Worm (Caenorhabditis elegans) whole organism, young adult: ENCODE measurements around the gene ocr-4.
A peak's percentile ranks its signal among the peaks of the same experiment; 100 is the strongest.

Experiments
- B0019.2 ChIP-seq: fragments of 200-800 bp; sonication (Bioruptor generic); conservative IDR thresholded peaks from 2 replicates; pipeline ENCODE4 v1.3.6; 2022; ENCODE audit warnings: missing genetic modification reagents, missing genetic modification characterization, missing compliant biosample characterization
- B0336.3 ChIP-seq: fragments of 200-800 bp; sonication (Bioruptor generic); IDR thresholded peaks from 2 replicates; pipeline ENCODE4 v1.3.6; 2022; ENCODE audit warnings: missing genetic modification characterization, missing compliant biosample characterization
- F22D6.2 ChIP-seq: sonication (generic microtip); optimal IDR thresholded peaks from 2 replicates; lab custom pipeline; 2016; ENCODE audit warnings: mild to moderate bottlenecking, missing genetic modification characterization, missing compliant biosample characterization
- F23B12.7 ChIP-seq: sonication (generic microtip); optimal IDR thresholded peaks from 2 replicates; lab custom pipeline; 2017; ENCODE audit warnings: missing genetic modification characterization, mild to moderate bottlenecking, missing compliant biosample characterization, antibody characterized with exemption, moderate library complexity; ENCODE audit not compliant: insufficient read depth
- F39B2.1 ChIP-seq: fragments of 200-800 bp; sonication (Bioruptor generic); IDR thresholded peaks from 2 replicates; pipeline ENCODE4 v1.3.6; 2022; ENCODE audit warnings: missing genetic modification reagents, missing genetic modification characterization, missing compliant biosample characterization
- F49E8.2 ChIP-seq: sonication (generic microtip); optimal IDR thresholded peaks from 3 replicates; lab custom pipeline; 2017; ENCODE audit warnings: missing genetic modification characterization, mild to moderate bottlenecking, missing compliant biosample characterization, antibody characterized with exemption, moderate library complexity; ENCODE audit not compliant: insufficient read depth
- F52B5.7 ChIP-seq: sonication (generic microtip); optimal IDR thresholded peaks from 2 replicates; lab custom pipeline; 2016; ENCODE audit warnings: mild to moderate bottlenecking, missing genetic modification characterization, missing compliant biosample characterization
- F57C9.4 ChIP-seq: sonication (generic microtip); optimal IDR thresholded peaks from 2 replicates; lab custom pipeline; 2017; ENCODE audit warnings: mild to moderate bottlenecking, missing genetic modification characterization, missing compliant biosample characterization
- Y67H2A.10 ChIP-seq: fragments of 200-800 bp; sonication (Bioruptor generic); conservative IDR thresholded peaks from 2 replicates; pipeline ENCODE4 v1.3.6; 2022; ENCODE audit warnings: missing genetic modification reagents, missing genetic modification characterization, missing compliant biosample characterization
- ZK185.1 ChIP-seq: sonication (generic microtip); optimal IDR thresholded peaks from 2 replicates; lab custom pipeline; 2016; ENCODE audit warnings: mild to moderate bottlenecking, missing genetic modification characterization, missing compliant biosample characterization; ENCODE audit not compliant: poor library complexity, severe bottlenecking
- aptf-2 ChIP-seq: fragments of 200-800 bp; sonication (Bioruptor generic); conservative IDR thresholded peaks from 2 replicates; pipeline ENCODE4 v1.3.6; 2022; ENCODE audit warnings: missing genetic modification reagents, missing genetic modification characterization, missing compliant biosample characterization
- atf-7 ChIP-seq: sonication (generic microtip); optimal IDR thresholded peaks from 2 replicates; lab custom pipeline; 2017; ENCODE audit warnings: mild to moderate bottlenecking, missing genetic modification characterization, missing compliant biosample characterization
- attf-6 ChIP-seq: fragments of 200-800 bp; sonication (Bioruptor generic); IDR thresholded peaks from 2 replicates; pipeline ENCODE4 v1.3.6; 2022; ENCODE audit warnings: missing genetic modification reagents, missing genetic modification characterization, missing compliant biosample characterization
- ccch-3 ChIP-seq: fragments of 200-800 bp; sonication (Bioruptor generic); optimal IDR thresholded peaks from 2 replicates; lab custom pipeline; 2018; ENCODE audit warnings: mild to moderate bottlenecking, missing genetic modification characterization, missing compliant biosample characterization
- cebp-1 ChIP-seq, 2 experiments: fragments of 200-800 bp in 1 of 2; sonication (Bioruptor generic) in 1 of 2; sonication (generic microtip) in 1 of 2; IDR thresholded peaks in 1 of 2; optimal IDR thresholded peaks in 1 of 2; 2 replicates each; pipeline versions ENCODE4 v1.3.6 to Lab custom; 2017 to 2022; ENCODE audit warnings: missing compliant biosample characterization in 2 of 2, missing genetic modification characterization in 2 of 2, mild to moderate bottlenecking in 1 of 2, missing genetic modification reagents in 1 of 2, moderate library complexity in 1 of 2
- ceh-91 ChIP-seq: fragments of 200-800 bp; sonication (Bioruptor generic); IDR thresholded peaks from 2 replicates; pipeline ENCODE4 v1.3.6; 2022; ENCODE audit warnings: missing genetic modification reagents, missing genetic modification characterization, missing compliant biosample characterization
- egrh-3 ChIP-seq: fragments of 200-800 bp; sonication (Bioruptor generic); IDR thresholded peaks from 2 replicates; pipeline ENCODE4 v1.3.6; 2022; ENCODE audit warnings: missing genetic modification reagents, missing genetic modification characterization, missing compliant biosample characterization
- ekl-4 ChIP-seq: fragments of 200-800 bp; sonication (Bioruptor generic); IDR thresholded peaks from 2 replicates; pipeline ENCODE4 v1.3.6; 2022; ENCODE audit warnings: missing genetic modification reagents, missing genetic modification characterization, missing compliant biosample characterization
- him-1 ChIP-seq: sonication (generic microtip); optimal IDR thresholded peaks from 2 replicates; lab custom pipeline; 2016; ENCODE audit warnings: missing genotype, missing genetic modification reagents, missing genetic modification characterization, missing compliant biosample characterization
- hlh-26 ChIP-seq: fragments of 200-800 bp; sonication (Bioruptor generic); conservative IDR thresholded peaks from 2 replicates; pipeline ENCODE4 v1.3.6; 2022; ENCODE audit warnings: missing genetic modification reagents, missing genetic modification characterization, missing compliant biosample characterization
- hmg-1.2 ChIP-seq: fragments of 200-800 bp; sonication (Bioruptor generic); IDR thresholded peaks from 2 replicates; pipeline ENCODE4 v1.3.6; 2022; ENCODE audit warnings: missing genetic modification reagents, missing genetic modification characterization, missing compliant biosample characterization
- hrde-1 ChIP-seq: sonication (generic microtip); optimal IDR thresholded peaks from 2 replicates; lab custom pipeline; 2016; ENCODE audit warnings: missing genetic modification characterization, mild to moderate bottlenecking, missing compliant biosample characterization, moderate library complexity, missing genotype, missing genetic modification reagents, borderline replicate concordance
- lin-26 ChIP-seq: fragments of 200-800 bp; sonication (Bioruptor generic); IDR thresholded peaks from 2 replicates; pipeline ENCODE4 v1.3.6; 2022; ENCODE audit warnings: missing genetic modification reagents, missing genetic modification characterization, missing compliant biosample characterization
- lin-35 ChIP-seq, 3 experiments: fragments of 150-350 bp in 2 of 3; sonication (generic microtip) in 1 of 3; optimal IDR thresholded peaks; 2 replicates each; lab custom pipeline; 2014 to 2018; ENCODE audit warnings: missing biosample characterization in 3 of 3, missing genetic modification characterization in 3 of 3, missing genetic modification reagents in 3 of 3
- lin-54 ChIP-seq: fragments of 200-800 bp; sonication (Bioruptor generic); optimal IDR thresholded peaks from 2 replicates; lab custom pipeline; 2018; ENCODE audit warnings: mild to moderate bottlenecking, missing genetic modification characterization, missing compliant biosample characterization
- lsl-1 ChIP-seq: fragments of 200-800 bp; sonication (Bioruptor generic); optimal IDR thresholded peaks from 2 replicates; lab custom pipeline; 2018; ENCODE audit warnings: mild to moderate bottlenecking, missing genetic modification characterization, moderate library complexity, missing compliant biosample characterization
- madf-8 ChIP-seq: fragments of 200-800 bp; sonication (Bioruptor generic); conservative IDR thresholded peaks from 2 replicates; pipeline ENCODE4 v1.3.6; 2022; ENCODE audit warnings: missing genetic modification reagents, missing genetic modification characterization, missing compliant biosample characterization
- nfya-2 ChIP-seq: fragments of 200-800 bp; sonication (Bioruptor generic); IDR thresholded peaks from 2 replicates; pipeline ENCODE4 v1.3.6; 2022; ENCODE audit warnings: missing genetic modification reagents, missing genetic modification characterization, missing compliant biosample characterization
- nfyb-1 ChIP-seq: fragments of 200-800 bp; sonication (Bioruptor generic); IDR thresholded peaks from 2 replicates; pipeline ENCODE4 v1.3.6; 2022; ENCODE audit warnings: missing genetic modification reagents, missing genetic modification characterization, missing compliant biosample characterization
- nhr-179 ChIP-seq: sonication (generic microtip); optimal IDR thresholded peaks from 2 replicates; lab custom pipeline; 2016; ENCODE audit warnings: mild to moderate bottlenecking, missing genetic modification characterization, missing compliant biosample characterization
- nhr-27 ChIP-seq: fragments of 200-800 bp; sonication (Bioruptor generic); optimal IDR thresholded peaks from 2 replicates; lab custom pipeline; 2018; ENCODE audit warnings: mild to moderate bottlenecking, missing genetic modification characterization, moderate library complexity, missing compliant biosample characterization
- pha-4 ChIP-seq: fragments of 150-350 bp; sonication (generic microtip); optimal IDR thresholded peaks from 2 replicates; lab custom pipeline; 2014; ENCODE audit warnings: missing biosample characterization, missing genetic modification reagents, missing genetic modification characterization
- snpc-1.1 ChIP-seq: sonication (generic microtip); optimal IDR thresholded peaks from 2 replicates; lab custom pipeline; 2017; ENCODE audit warnings: missing genetic modification characterization, mild to moderate bottlenecking, missing compliant biosample characterization, antibody characterized with exemption, moderate library complexity, missing genotype, missing genetic modification reagents; ENCODE audit not compliant: insufficient read depth
- snpc-4 ChIP-seq, 5 experiments: fragments of 150-350 bp in 1 of 5; sonication (generic microtip) in 4 of 5; optimal IDR thresholded peaks; 2 replicates each; lab custom pipeline; 2014 to 2018; ENCODE audit warnings: missing genetic modification characterization in 5 of 5, missing biosample characterization in 3 of 5, antibody characterized with exemption in 2 of 5, mild to moderate bottlenecking in 2 of 5, missing compliant biosample characterization in 2 of 5, missing genotype in 2 of 5, moderate library complexity in 2 of 5, missing genetic modification reagents in 1 of 5
- unc-130 ChIP-seq: sonication (generic microtip); optimal IDR thresholded peaks from 2 replicates; lab custom pipeline; 2016; ENCODE audit warnings: missing genetic modification reagents, missing genetic modification characterization, missing compliant biosample characterization
- unc-62 ChIP-seq: fragments of 150-350 bp; optimal IDR thresholded peaks from 2 replicates; lab custom pipeline; 2014; ENCODE audit warnings: missing biosample characterization, missing genetic modification reagents, missing genetic modification characterization
- zim-3 ChIP-seq: sonication (generic microtip); optimal IDR thresholded peaks from 2 replicates; lab custom pipeline; 2017; ENCODE audit warnings: mild to moderate bottlenecking, missing genetic modification characterization, moderate library complexity, missing compliant biosample characterization
- ztf-18 ChIP-seq: sonication (generic microtip); optimal IDR thresholded peaks from 2 replicates; lab custom pipeline; 2016; ENCODE audit warnings: missing genotype, mild to moderate bottlenecking, missing genetic modification characterization, missing compliant biosample characterization
- ztf-26 ChIP-seq: sonication (generic microtip); optimal IDR thresholded peaks from 2 replicates; lab custom pipeline; 2017; ENCODE audit warnings: missing genetic modification characterization, missing compliant biosample characterization
- ztf-3 ChIP-seq: fragments of 200-800 bp; sonication (Bioruptor generic); optimal IDR thresholded peaks from 2 replicates; lab custom pipeline; 2018; ENCODE audit warnings: mild to moderate bottlenecking, missing genetic modification characterization, missing compliant biosample characterization

The ocr-4 gene

ce11 chrIV:7319931-7320435 lies 12.6 kb downstream of the ocr-4 start (continued):
- peak; percentile 66 for TF ChIP-seq egrh-3

DNA sequence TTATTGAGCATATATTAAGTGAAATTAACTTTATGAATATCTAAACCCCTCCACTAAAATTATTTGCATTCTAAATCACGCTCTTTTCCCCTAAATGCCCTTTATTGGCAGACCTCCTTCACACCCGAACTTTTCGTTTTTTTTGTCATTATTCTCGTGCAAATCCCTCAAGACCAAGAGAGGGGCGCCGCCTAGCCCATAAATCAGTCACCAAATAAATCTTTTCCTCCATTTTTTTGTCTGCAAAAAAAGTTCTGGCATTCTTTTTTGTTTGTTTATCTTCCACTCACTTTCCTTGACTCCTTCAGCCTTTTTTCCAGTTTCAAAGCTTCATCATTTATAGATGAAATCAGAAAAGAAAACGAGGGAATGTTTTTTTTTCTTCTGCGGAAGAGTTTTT lies 13.7 kb downstream of the ocr-4 start:
- TF ChIP-seq attf-6 (GFP tag; lab: Robert Waterston, UW) (no peak), zim-3 (tag; lab: Kevin White, UChicago) (no peak), F57C9.4 (tag; lab: Kevin White, UChicago) (no peak), lin-35 (GFP tag; optimal IDR thresholded peaks at IDR 0.05; lab: Kevin White, UChicago) (no peak), him-1 (tag; lab: Kevin White, UChicago) (no peak), snpc-4 (GFP tag; optimal IDR thresholded peaks at IDR 0.05; lab: Kevin White, UChicago) (no peak), snpc-4 (tag; optimal IDR thresholded peaks at IDR 0.05; lab: Kevin White, UChicago) (no peak), snpc-1.1 (tag; lab: Kevin White, UChicago) (no peak), B0019.2 (GFP tag; lab: Robert Waterston, UW) (no peak), unc-62 (no peak), B0336.3 (GFP tag; lab: Robert Waterston, UW) (no peak), ekl-4 (GFP tag; lab: Robert Waterston, UW) (no peak), lsl-1 (no peak), ceh-91 (GFP tag; lab: Robert Waterston, UW) (no peak), atf-7 (tag; lab: Kevin White, UChicago) (no peak), hlh-26 (GFP tag; lab: Robert Waterston, UW) (no peak), lin-54 (GFP tag; lab: Kevin White, UChicago) (no peak), ccch-3 (GFP tag; lab: Kevin White, UChicago) (no peak), Y67H2A.10 (GFP tag; lab: Robert Waterston, UW) (no peak), nhr-27 (tag; lab: Kevin White, UChicago) (no peak)

DNA sequence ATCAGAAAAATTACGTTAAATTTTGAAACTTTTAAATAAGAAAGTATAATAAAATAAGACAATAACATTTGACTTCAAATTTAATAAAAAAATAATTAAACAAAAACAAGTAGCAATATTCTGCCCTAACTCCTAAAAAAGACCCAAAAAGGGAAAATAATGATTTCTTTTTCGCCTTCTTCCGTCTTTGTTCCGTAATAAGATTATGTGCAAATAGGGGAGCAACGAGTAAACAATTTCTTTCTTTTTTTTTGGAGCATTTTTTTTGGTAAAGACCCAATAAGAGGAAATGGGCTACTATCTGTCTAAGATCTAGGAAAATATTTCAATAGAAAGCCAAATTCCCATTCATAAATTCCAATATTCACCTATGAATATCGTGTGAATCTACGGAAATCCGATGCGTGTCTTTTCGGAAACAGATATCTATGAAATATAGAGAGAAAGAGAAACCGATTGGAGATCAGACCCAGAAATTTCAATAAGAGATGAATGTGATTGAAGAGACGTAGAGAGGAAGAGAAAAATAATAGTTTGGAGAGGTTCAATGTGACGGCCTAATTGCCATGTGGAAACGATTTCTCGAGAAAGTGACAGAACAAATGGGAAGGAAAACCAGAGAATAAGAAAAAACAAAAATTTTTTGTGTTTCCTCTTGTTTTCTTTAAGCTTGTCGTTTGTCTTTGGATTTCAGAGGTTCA lies 14.6 kb downstream of the ocr-4 start:
- TF ChIP-seq ztf-26 (peak; percentile 12), cebp-1 (GFP tag; IDR thresholded peaks at IDR 0.05; lab: Robert Waterston, UW) (no peak), cebp-1 (tag; optimal IDR thresholded peaks at IDR 0.05; lab: Kevin White, UChicago) (peak; percentile 1), hmg-1.2 (GFP tag; lab: Robert Waterston, UW) (peak; percentile 8; the same call in 1 of the 2 replicates), F22D6.2 (tag; lab: Kevin White, UChicago) (no peak)

DNA sequence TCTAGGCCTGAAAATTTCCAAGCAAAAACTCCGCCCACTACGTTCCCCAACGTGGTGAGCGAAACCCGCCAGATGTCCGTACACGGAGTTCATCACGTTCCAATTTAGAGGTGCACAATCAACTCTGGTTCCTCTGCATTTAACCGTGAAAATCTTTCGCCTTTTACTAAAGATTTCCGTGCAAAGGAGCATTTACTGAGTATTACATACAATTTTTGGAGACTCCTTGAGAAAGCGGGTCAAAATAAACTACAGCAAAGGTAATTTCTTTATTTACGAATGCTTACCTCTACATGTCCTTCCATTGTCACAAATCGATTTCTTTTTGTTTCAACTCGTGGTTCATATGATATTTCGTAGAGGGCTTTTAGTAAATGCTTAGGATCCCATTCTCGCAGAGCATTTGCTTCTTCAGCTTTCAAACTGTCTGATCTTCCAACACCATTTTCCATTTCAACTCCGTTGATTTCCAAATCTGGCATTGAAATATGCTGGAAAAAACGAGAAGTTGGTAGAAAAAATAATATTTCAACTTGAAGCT lies 15.9 kb downstream of the ocr-4 start, which contains the start of gene F42C5.9:
TSS of gene F42C5.9 (minus strand) at position 491 of the 541 bp plus-strand sequence.
- TF ChIP-seq ZK185.1 (tag; lab: Kevin White, UChicago), result peak; percentile 1
- peak; percentile 42 for TF ChIP-seq unc-130
- no peak for TF ChIP-seq nhr-179 (tag; lab: Kevin White, UChicago)
- TF ChIP-seq lin-54 (GFP tag; lab: Kevin White, UChicago), result peak; percentile 56
- no peak for TF ChIP-seq F52B5.7 (tag; lab: Kevin White, UChicago)
- no peak for TF ChIP-seq ztf-3
- no peak for TF ChIP-seq pha-4 (tag; lab: Kevin White, UChicago)
- peak; percentile 98 for TF ChIP-seq madf-8 (GFP tag; lab: Robert Waterston, UW)
- peak; percentile 58 for TF ChIP-seq B0336.3 (GFP tag; lab: Robert Waterston, UW)
- peak; percentile 89 for TF ChIP-seq F49E8.2
- TF ChIP-seq nfyb-1, result peak; percentile 66; the same call in 1 of the 2 replicates
- peak; percentile 41; the same call in 1 of the 2 replicates for TF ChIP-seq lin-26 (GFP tag; lab: Robert Waterston, UW)
- peak; percentile 80 for TF ChIP-seq hrde-1 (tag; lab: Kevin White, UChicago)
- TF ChIP-seq F39B2.1 (GFP tag; lab: Robert Waterston, UW), result 0 out of 2 replicates have a peak, but pooled peaks have one; percentile 71
- no peak for TF ChIP-seq nfya-2 (GFP tag; lab: Robert Waterston, UW)
- TF ChIP-seq aptf-2 (GFP tag; lab: Robert Waterston, UW), result 0 out of 2 replicates have a peak, but pooled peaks have one; percentile 36
- peak; percentile 81 for TF ChIP-seq F23B12.7 (tag; lab: Kevin White, UChicago)
- peak; percentile 56 for TF ChIP-seq ztf-18 (tag; lab: Kevin White, UChicago)
